Worm (Caenorhabditis elegans) whole organism, mixed stage, embryonic: ENCODE data around the gene rme-6.

ENCODE experiments used
- nhr-28 ChIP-seq: fragments of 150-350 bp; optimal IDR thresholded peaks from 2 replicates; lab custom pipeline; 2014; ENCODE audit warnings: missing biosample characterization, missing genetic modification characterization
- unc-62 ChIP-seq: fragments of 150-350 bp; optimal IDR thresholded peaks from 2 replicates; lab custom pipeline; 2014; ENCODE audit warnings: missing biosample characterization, missing genetic modification reagents, missing genetic modification characterization

DNA sequence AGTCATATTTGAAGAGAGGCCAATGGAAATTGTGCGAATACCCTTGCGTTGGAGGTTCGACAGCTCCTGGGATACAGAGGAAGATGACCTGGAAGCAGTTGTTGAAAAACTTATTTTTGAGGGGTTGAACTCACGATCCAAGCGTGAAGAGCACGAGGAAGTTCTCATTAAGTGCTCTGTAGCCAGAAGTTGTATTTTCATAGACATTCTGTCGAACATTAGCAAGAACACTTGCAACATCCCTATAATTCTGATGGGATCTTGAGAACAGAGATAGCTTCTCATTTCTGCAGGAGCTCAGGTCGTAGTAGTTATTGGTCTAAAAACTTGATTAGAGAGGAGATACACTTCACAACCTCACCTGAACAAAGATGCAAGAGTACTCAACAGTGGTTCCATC lies 44.7 kb downstream of the rme-6 start:
- no peak for TF ChIP-seq nhr-28 (tag; lab: Kevin White, UChicago)
- no peak for TF ChIP-seq unc-62 (GFP tag; lab: Kevin White, UChicago)
